Fruit fly (Drosophila melanogaster) whole organism, embryonic: ENCODE measurements around the gene Larp7.

Source experiments
- BtbVII ChIP-seq: fragments of 200-800 bp; sonication (Bioruptor generic); optimal IDR thresholded peaks from 3 replicates; lab custom pipeline; 2017; ENCODE audit warnings: missing biosample characterization, mild to moderate bottlenecking, missing genetic modification characterization
- CG10147 ChIP-seq: fragments of 200-800 bp; sonication (Bioruptor generic); optimal IDR thresholded peaks from 2 replicates; lab custom pipeline; 2019; ENCODE audit warnings: missing biosample characterization, mild to moderate bottlenecking, missing genetic modification characterization, moderate library complexity
- CG10462 ChIP-seq: fragments of 200-800 bp; sonication (Bioruptor generic); optimal IDR thresholded peaks from 2 replicates; lab custom pipeline; 2016; ENCODE audit warnings: missing biosample characterization, missing genetic modification characterization
- CG10543 ChIP-seq: fragments of 200-800 bp; sonication (Bioruptor generic); optimal IDR thresholded peaks from 3 replicates; lab custom pipeline; 2017; ENCODE audit warnings: missing biosample characterization, mild to moderate bottlenecking, missing genetic modification characterization, moderate library complexity
- CG11723 ChIP-seq: fragments of 200-800 bp; sonication (Bioruptor generic); optimal IDR thresholded peaks from 2 replicates; lab custom pipeline; 2017; ENCODE audit warnings: missing biosample characterization, mild to moderate bottlenecking, missing genetic modification characterization
- CG14710 ChIP-seq: fragments of 200-800 bp; sonication (Bioruptor generic); optimal IDR thresholded peaks from 3 replicates; lab custom pipeline; 2019; ENCODE audit warnings: missing biosample characterization, mild to moderate bottlenecking, missing genetic modification characterization, moderate library complexity
- CG2678 ChIP-seq: fragments of 200-800 bp; sonication (Bioruptor generic); optimal IDR thresholded peaks from 3 replicates; lab custom pipeline; 2019; ENCODE audit warnings: missing biosample characterization, mild to moderate bottlenecking, missing genetic modification characterization, moderate library complexity
- CG32767 ChIP-seq: fragments of 200-800 bp; sonication (Bioruptor generic); IDR thresholded peaks from 2 replicates; pipeline ENCODE4 v1.3.6; 2022; ENCODE audit warnings: missing biosample characterization, missing genetic modification characterization
- CG3281 ChIP-seq: fragments of 200-800 bp; sonication (Bioruptor generic); optimal IDR thresholded peaks from 3 replicates; lab custom pipeline; 2017; ENCODE audit warnings: missing biosample characterization, mild to moderate bottlenecking, missing genetic modification characterization
- CG4730 ChIP-seq: fragments of 200-800 bp; sonication (Bioruptor generic); IDR thresholded peaks from 2 replicates; pipeline ENCODE4 v1.3.6; 2022; ENCODE audit warnings: missing biosample characterization, missing genetic modification characterization
- CG7357 ChIP-seq: fragments of 200-800 bp; sonication (Bioruptor generic); IDR thresholded peaks from 3 replicates; pipeline ENCODE4 v1.3.6; 2022; ENCODE audit warnings: missing biosample characterization, missing genetic modification characterization
- CG7556 ChIP-seq: fragments of 200-800 bp; sonication (Bioruptor generic); optimal IDR thresholded peaks from 2 replicates; lab custom pipeline; 2017; ENCODE audit warnings: missing biosample characterization, mild to moderate bottlenecking, missing genetic modification characterization
- CG7963 ChIP-seq: fragments of 200-800 bp; sonication (Bioruptor generic); IDR thresholded peaks from 3 replicates; pipeline ENCODE4 v1.3.6; 2022; ENCODE audit warnings: missing biosample characterization, missing genetic modification characterization; ENCODE audit not compliant: partially characterized antibody
- CG9609 ChIP-seq: fragments of 200-800 bp; sonication (Bioruptor generic); optimal IDR thresholded peaks from 3 replicates; lab custom pipeline; 2016; ENCODE audit warnings: missing biosample characterization, missing genetic modification characterization
- Chrac-16 ChIP-seq: fragments of 200-800 bp; sonication (Bioruptor generic); optimal IDR thresholded peaks from 3 replicates; lab custom pipeline; 2016; ENCODE audit warnings: missing biosample characterization, missing genetic modification characterization
- CrebB ChIP-seq: fragments of 200-800 bp; sonication (Bioruptor generic); optimal IDR thresholded peaks from 3 replicates; lab custom pipeline; 2018; ENCODE audit warnings: missing biosample characterization, mild to moderate bottlenecking, missing genetic modification characterization
- Dad ChIP-seq: fragments of 200-800 bp; sonication (Bioruptor generic); optimal IDR thresholded peaks from 3 replicates; lab custom pipeline; 2016; ENCODE audit warnings: missing biosample characterization, missing genetic modification characterization
- Dip2 ChIP-seq: fragments of 200-800 bp; sonication (Bioruptor generic); IDR thresholded peaks from 2 replicates; pipeline ENCODE4 v1.3.6; 2022; ENCODE audit warnings: missing biosample characterization, missing genetic modification characterization
- GATAe ChIP-seq: fragments of 200-800 bp; sonication (Bioruptor generic); conservative IDR thresholded peaks from 2 replicates; pipeline ENCODE4 v1.3.6; 2022; ENCODE audit warnings: missing biosample characterization, missing genetic modification characterization
- HmgD ChIP-seq: fragments of 200-800 bp; sonication (Bioruptor generic); optimal IDR thresholded peaks from 3 replicates; lab custom pipeline; 2016; ENCODE audit warnings: missing biosample characterization, missing genetic modification characterization
- Mrtf ChIP-seq: fragments of 200-800 bp; sonication (Bioruptor generic); IDR thresholded peaks from 3 replicates; pipeline ENCODE4 v1.3.6; 2022; ENCODE audit warnings: missing biosample characterization, missing genetic modification characterization
- Myb ChIP-seq: fragments of 200-800 bp; sonication (Bioruptor generic); optimal IDR thresholded peaks from 2 replicates; lab custom pipeline; 2016; ENCODE audit warnings: missing biosample characterization, missing genetic modification characterization
- NfI ChIP-seq: fragments of 200-800 bp; sonication (Bioruptor generic); optimal IDR thresholded peaks from 3 replicates; lab custom pipeline; 2018; ENCODE audit warnings: missing biosample characterization, mild to moderate bottlenecking, missing genetic modification characterization, moderate library complexity
- Sry-δ ChIP-seq: fragments of 200-800 bp; sonication (Bioruptor generic); optimal IDR thresholded peaks from 2 replicates; lab custom pipeline; 2016; ENCODE audit warnings: missing biosample characterization, missing genetic modification characterization
- Ssrp ChIP-seq: fragments of 200-800 bp; sonication (Bioruptor generic); optimal IDR thresholded peaks from 2 replicates; lab custom pipeline; 2018; ENCODE audit warnings: missing biosample characterization, mild to moderate bottlenecking, missing genetic modification characterization, moderate library complexity
- ase ChIP-seq: fragments of 200-800 bp; sonication (Bioruptor generic); IDR thresholded peaks from 3 replicates; pipeline ENCODE4 v1.3.6; 2022; ENCODE audit warnings: missing biosample characterization, missing genetic modification characterization
- bbx ChIP-seq: fragments of 200-800 bp; sonication (Bioruptor generic); IDR thresholded peaks from 2 replicates; pipeline ENCODE4 v1.3.6; 2022; ENCODE audit warnings: missing biosample characterization, missing genetic modification characterization; ENCODE audit not compliant: partially characterized antibody
- chinmo ChIP-seq: fragments of 200-800 bp; sonication (Bioruptor generic); IDR thresholded peaks from 4 replicates; pipeline ENCODE4 v1.3.6; 2022; ENCODE audit warnings: missing biosample characterization, missing genetic modification characterization; ENCODE audit not compliant: partially characterized antibody
- corto ChIP-seq: fragments of 200-800 bp; sonication (Bioruptor generic); optimal IDR thresholded peaks from 2 replicates; lab custom pipeline; 2016; ENCODE audit warnings: missing biosample characterization, mild to moderate bottlenecking, missing genetic modification characterization, moderate library complexity
- crc ChIP-seq: fragments of 200-800 bp; sonication (Bioruptor generic); optimal IDR thresholded peaks from 2 replicates; lab custom pipeline; 2016; ENCODE audit warnings: missing biosample characterization, missing genetic modification characterization
- crp ChIP-seq, 2 experiments: fragments of 200-800 bp; sonication (Bioruptor generic); optimal IDR thresholded peaks; 2 replicates in 1 of 2; 3 replicates in 1 of 2; lab custom pipeline; 2017; ENCODE audit warnings: missing biosample characterization in 2 of 2, missing genetic modification characterization in 2 of 2, mild to moderate bottlenecking in 1 of 2, moderate library complexity in 1 of 2
- dm ChIP-seq: fragments of 200-800 bp; sonication (Bioruptor generic); optimal IDR thresholded peaks from 3 replicates; lab custom pipeline; 2016; ENCODE audit warnings: missing biosample characterization, missing genetic modification characterization
- dysf ChIP-seq: fragments of 200-800 bp; sonication (Bioruptor generic); IDR thresholded peaks from 3 replicates; pipeline ENCODE4 v1.3.6; 2022; ENCODE audit warnings: missing biosample characterization, missing genetic modification characterization
- esg ChIP-seq: fragments of 200-800 bp; sonication (Bioruptor generic); conservative IDR thresholded peaks from 2 replicates; pipeline ENCODE4 v1.3.6; 2022; ENCODE audit warnings: missing biosample characterization, missing genetic modification characterization
- ftz-f1 ChIP-seq: fragments of 200-800 bp; sonication (Bioruptor generic); optimal IDR thresholded peaks from 2 replicates; lab custom pipeline; 2016; ENCODE audit warnings: missing biosample characterization, missing genetic modification characterization
- gsb-n ChIP-seq: fragments of 200-800 bp; sonication (Bioruptor generic); optimal IDR thresholded peaks from 3 replicates; lab custom pipeline; 2018; ENCODE audit warnings: missing biosample characterization, mild to moderate bottlenecking, missing genetic modification characterization
- hbn ChIP-seq: fragments of 200-800 bp; sonication (Bioruptor generic); IDR thresholded peaks from 2 replicates; pipeline ENCODE4 v1.3.6; 2022; ENCODE audit warnings: missing biosample characterization, missing genetic modification characterization; ENCODE audit not compliant: partially characterized antibody
- ind ChIP-seq: fragments of 200-800 bp; sonication (Bioruptor generic); optimal IDR thresholded peaks from 3 replicates; lab custom pipeline; 2016; ENCODE audit warnings: missing biosample characterization, missing genetic modification characterization
- inv ChIP-seq: fragments of 200-800 bp; sonication (Bioruptor generic); IDR thresholded peaks from 2 replicates; pipeline ENCODE4 v1.3.6; 2022; ENCODE audit warnings: missing biosample characterization, missing genetic modification characterization; ENCODE audit not compliant: partially characterized antibody
- kay ChIP-seq: fragments of 200-800 bp; sonication (Bioruptor generic); optimal IDR thresholded peaks from 2 replicates; lab custom pipeline; 2016; ENCODE audit warnings: missing biosample characterization, missing genetic modification characterization
- ken ChIP-seq: fragments of 200-800 bp; sonication (Bioruptor generic); IDR thresholded peaks from 3 replicates; pipeline ENCODE4 v1.3.6; 2022; ENCODE audit warnings: missing biosample characterization, missing genetic modification characterization
- lmd ChIP-seq: fragments of 200-800 bp; sonication (Bioruptor generic); IDR thresholded peaks from 2 replicates; pipeline ENCODE4 v1.3.6; 2022; ENCODE audit warnings: missing biosample characterization, missing genetic modification characterization
- mld ChIP-seq: fragments of 200-800 bp; sonication (Bioruptor generic); IDR thresholded peaks from 3 replicates; pipeline ENCODE4 v1.3.6; 2022; ENCODE audit warnings: missing biosample characterization, missing genetic modification characterization; ENCODE audit not compliant: partially characterized antibody
- nau ChIP-seq: fragments of 200-800 bp; sonication (Bioruptor generic); optimal IDR thresholded peaks from 3 replicates; lab custom pipeline; 2017; ENCODE audit warnings: missing biosample characterization, mild to moderate bottlenecking, missing genetic modification characterization, missing genetic modification reagents
- prd ChIP-seq, 3 experiments: fragments of >200 bp in 2 of 3; fragments of 200-800 bp in 1 of 3; sonication (Bioruptor generic) in 1 of 3; optimal IDR thresholded peaks in 2 of 3; IDR thresholded peaks in 1 of 3; 2 replicates in 2 of 3; 3 replicates in 1 of 3; pipeline versions ENCODE4 v1.3.6 to Lab custom; 2017 to 2022; ENCODE audit warnings: missing biosample characterization in 1 of 3, missing genetic modification characterization in 1 of 3
- tap ChIP-seq: fragments of 200-800 bp; optimal IDR thresholded peaks from 3 replicates; lab custom pipeline; 2019; ENCODE audit warnings: missing biosample characterization, mild to moderate bottlenecking, missing genetic modification characterization, moderate library complexity
- tna ChIP-seq: fragments of 200-800 bp; sonication (Bioruptor generic); IDR thresholded peaks from 2 replicates; pipeline ENCODE4 v1.3.6; 2022; ENCODE audit warnings: missing biosample characterization, missing genetic modification characterization; ENCODE audit not compliant: partially characterized antibody
- trh ChIP-seq: fragments of 200-800 bp; sonication (Bioruptor generic); optimal IDR thresholded peaks from 2 replicates; lab custom pipeline; 2016; ENCODE audit warnings: missing biosample characterization, missing genetic modification characterization
- unc-4 ChIP-seq: fragments of 200-800 bp; sonication (Bioruptor generic); IDR thresholded peaks from 2 replicates; pipeline ENCODE4 v1.3.6; 2022; ENCODE audit warnings: missing biosample characterization, missing genetic modification characterization; ENCODE audit not compliant: partially characterized antibody
- z ChIP-seq: fragments of 200-800 bp; sonication (Bioruptor generic); IDR thresholded peaks from 3 replicates; pipeline ENCODE4 v1.3.6; 2022; ENCODE audit warnings: missing biosample characterization, missing genetic modification characterization

Larp7 gene

dm6 chrX:9232199-9232598 lies 11.4 kb upstream of the Larp7 start, which contains the start of gene CG12121 (continued):
- no peak for TF ChIP-seq ase (GFP tag; lab: Robert Waterston, UW)
- no peak for TF ChIP-seq ind (GFP tag; lab: Kevin White, UChicago)
- TF ChIP-seq corto (GFP tag; lab: Kevin White, UChicago) = no peak
- peak; percentile 68 for TF ChIP-seq Sry-δ (GFP tag; lab: Kevin White, UChicago)
- TF ChIP-seq nau (GFP tag; lab: Kevin White, UChicago) = no peak
- TF ChIP-seq hbn (GFP tag; lab: Robert Waterston, UW) = peak; percentile 53; the same call in 1 of the 2 replicates
- no peak for TF ChIP-seq CG10462 (GFP tag; lab: Kevin White, UChicago)
- TF ChIP-seq NfI (GFP tag; lab: Kevin White, UChicago) = no peak
- no peak for TF ChIP-seq BtbVII
- no peak for TF ChIP-seq CG9609 (GFP tag; lab: Kevin White, UChicago)
- TF ChIP-seq CG7963 (GFP tag; lab: Robert Waterston, UW) = peak; percentile 72
- no peak for TF ChIP-seq CG2678 (tag; lab: Kevin White, UChicago)
- TF ChIP-seq CG10543 (GFP tag; lab: Kevin White, UChicago) = no peak
- peak; percentile 53 for TF ChIP-seq CG14710 (tag; lab: Kevin White, UChicago)
- peak; percentile 46; the same call in 1 of the 2 replicates for TF ChIP-seq inv (GFP tag; lab: Robert Waterston, UW)
- TF ChIP-seq mld = peak; percentile 57; the same call in 1 of the 3 replicates
- TF ChIP-seq dysf = no peak
- TF ChIP-seq unc-4 = peak; percentile 63
- TF ChIP-seq chinmo (GFP tag; lab: Robert Waterston, UW) = peak; percentile 75; the same call in 1 of the 4 replicates
- no peak for TF ChIP-seq kay (GFP tag; lab: Kevin White, UChicago)
- TF ChIP-seq CG7357 = no peak
- TF ChIP-seq prd (optimal IDR thresholded peaks at IDR 0.05; lab: Kevin White, UChicago) = no peak
- no peak for TF ChIP-seq prd (GFP tag; IDR thresholded peaks at IDR 0.05; lab: Robert Waterston, UW)
- no peak for TF ChIP-seq Dip2 (GFP tag; lab: Robert Waterston, UW)
- TF ChIP-seq Myb (GFP tag; lab: Kevin White, UChicago) = peak; percentile 94
- no peak for TF ChIP-seq CG32767
- no peak for TF ChIP-seq HmgD (GFP tag; lab: Kevin White, UChicago)
- TF ChIP-seq CG11723 (GFP tag; lab: Kevin White, UChicago) = no peak
- no peak for TF ChIP-seq ken
- no peak for TF ChIP-seq Dad
- TF ChIP-seq crp (GFP tag; optimal IDR thresholded peaks at IDR 0.05; lab: Kevin White, UChicago) = peak in 1 of 2 experiments; percentile 19
- no peak for TF ChIP-seq GATAe
- no peak for TF ChIP-seq CG7556 (GFP tag; lab: Kevin White, UChicago)
- TF ChIP-seq lmd (GFP tag; lab: Robert Waterston, UW) = no peak
- TF ChIP-seq ftz-f1 (GFP tag; lab: Kevin White, UChicago) = peak; percentile 44
- no peak for TF ChIP-seq Chrac-16 (GFP tag; lab: Kevin White, UChicago)
- no peak for TF ChIP-seq gsb-n (tag; lab: Kevin White, UChicago)
- TF ChIP-seq CG10147 (GFP tag; lab: Kevin White, UChicago) = no peak
- peak; percentile 79 for TF ChIP-seq tna (GFP tag; lab: Robert Waterston, UW)
- no peak for TF ChIP-seq tap (tag; lab: Kevin White, UChicago)
- no peak for TF ChIP-seq CG4730 (GFP tag; lab: Robert Waterston, UW)
- no peak for TF ChIP-seq CG3281
- TF ChIP-seq trh = no peak
- TF ChIP-seq Mrtf (GFP tag; lab: Robert Waterston, UW) = no peak
- TF ChIP-seq esg (GFP tag; lab: Robert Waterston, UW) = no peak
- TF ChIP-seq CrebB (tag; lab: Kevin White, UChicago) = no peak
- TF ChIP-seq crc = no peak
- no peak for TF ChIP-seq Ssrp (tag; lab: Kevin White, UChicago)
- peak; percentile 11 for TF ChIP-seq dm (GFP tag; lab: Kevin White, UChicago)
- no peak for TF ChIP-seq z
- peak; percentile 80 for TF ChIP-seq bbx (GFP tag; lab: Robert Waterston, UW)
